Fruit fly (Drosophila melanogaster) whole organism, adult: Measurements from ENCODE around the gene Tm1.

Source experiments
- CG14711 ChIP-seq: fragments of 200-800 bp; sonication (Bioruptor generic); optimal IDR thresholded peaks from 2 replicates; lab custom pipeline; 2018; ENCODE audit warnings: missing biosample characterization, mild to moderate bottlenecking, missing genetic modification characterization, moderate library complexity
- CG1620 ChIP-seq: fragments of 200-800 bp; sonication (Bioruptor generic); optimal IDR thresholded peaks from 2 replicates; lab custom pipeline; 2016; ENCODE audit warnings: missing biosample characterization, missing genetic modification characterization
- CG5204 ChIP-seq: fragments of 200-800 bp; sonication (Bioruptor generic); optimal IDR thresholded peaks from 2 replicates; lab custom pipeline; 2016; ENCODE audit warnings: missing biosample characterization, missing genetic modification characterization
- cic ChIP-seq: fragments of 200-800 bp; sonication (Bioruptor generic); optimal IDR thresholded peaks from 2 replicates; lab custom pipeline; 2017; ENCODE audit warnings: missing biosample characterization, mild to moderate bottlenecking, missing genetic modification characterization, moderate library complexity
- cnc ChIP-seq, 2 experiments: fragments of >200 bp; optimal IDR thresholded peaks; 2 replicates each; lab custom pipeline; 2017
- kay ChIP-seq: fragments of 200-800 bp; sonication (Bioruptor generic); peaks from one replicate; lab custom pipeline; 2016; ENCODE audit warnings: missing biosample characterization, missing genetic modification characterization, borderline replicate concordance
- toe ChIP-seq: fragments of 200-800 bp; sonication (Bioruptor generic); optimal IDR thresholded peaks from 2 replicates; lab custom pipeline; 2016; ENCODE audit warnings: missing biosample characterization, missing genetic modification characterization

dm6 chr3R:15262710-15263672 is 15.0 kb upstream of the Tm1 start, which contains the start of the genes eIF2gamma and Set:
- peak; percentile 26 for TF ChIP-seq CG14711 (tag; lab: Kevin White, UChicago)
- TF ChIP-seq cnc (optimal IDR thresholded peaks at IDR 0.05; lab: Kevin White, UChicago): no peak
- peak; percentile 68 for TF ChIP-seq CG1620
- TF ChIP-seq CG5204 (GFP tag; lab: Kevin White, UChicago): no peak
- TF ChIP-seq toe (GFP tag; lab: Kevin White, UChicago): no peak
- no peak for TF ChIP-seq kay (GFP tag; lab: Kevin White, UChicago)
- TF ChIP-seq cic (GFP tag; lab: Kevin White, UChicago): no peak
